Fruit fly (Drosophila melanogaster) whole organism: ENCODE measurements around the gene CG14864.
A peak's percentile ranks its signal among the peaks of the same experiment; 100 is the strongest.

Source experiments
- CG8478 ChIP-seq: fragments of >200 bp; optimal IDR thresholded peaks from 2 replicates; lab custom pipeline; 2018; ENCODE audit warnings: inconsistent platforms
- Dll ChIP-seq: fragments of >200 bp; optimal IDR thresholded peaks from 2 replicates; lab custom pipeline; 2017
- EcR ChIP-seq, 2 experiments: fragments of >200 bp; optimal IDR thresholded peaks; 2 replicates each; lab custom pipeline; 2017; ENCODE audit warnings: missing biosample characterization in 2 of 2, missing genetic modification characterization in 2 of 2, missing genetic modification reagents in 2 of 2
- pan ChIP-seq: fragments of >200 bp; optimal IDR thresholded peaks from 2 replicates; lab custom pipeline; 2017
- psq ChIP-seq: fragments of >200 bp; optimal IDR thresholded peaks from 2 replicates; lab custom pipeline; 2017
- usp ChIP-seq: fragments of >200 bp; optimal IDR thresholded peaks from 2 replicates; lab custom pipeline; 2017; ENCODE audit warnings: missing biosample characterization, missing genetic modification characterization, mixed read lengths

Gene CG14864

dm6 chr3R:15268426-15268825 is at the start of gene CG14864, which contains the start of gene Zip88E:
CG14864 (minus strand) TSS chr3R:15268538.
Zip88E (plus strand) TSS chr3R:15268662.
- TF ChIP-seq psq (lab: Kevin White, UChicago) (no peak), usp (GFP tag; lab: Kevin White, UChicago) (no peak), pan (lab: Kevin White, UChicago) (no peak), Dll (no peak), EcR (GFP tag; optimal IDR thresholded peaks at IDR 0.05; lab: Kevin White, UChicago) (no peak), CG8478 (no peak)

- TF ChIP-seq CG8478 (no peak), pan (lab: Kevin White, UChicago) (no peak), EcR (GFP tag; optimal IDR thresholded peaks at IDR 0.05; lab: Kevin White, UChicago) (no peak), usp (GFP tag; lab: Kevin White, UChicago) (no peak), psq (lab: Kevin White, UChicago) (no peak), Dll (no peak)
Observed at dm6 chr3R:15316326-15316725, 48.0 kb upstream of the CG14864 start, which contains the start of gene CG14866. CG14866 (plus strand) TSS chr3R:15316471.

dm6 chr3R:15313836-15314235 is 45.5 kb upstream of the CG14864 start:
- no peak for TF ChIP-seq pan (lab: Kevin White, UChicago)

dm6 chr3R:15310695-15311094 is 42.4 kb upstream of the CG14864 start:
- TF ChIP-seq pan (lab: Kevin White, UChicago) (no peak), Dll (no peak), psq (lab: Kevin White, UChicago) (no peak), CG8478 (no peak), EcR (GFP tag; optimal IDR thresholded peaks at IDR 0.05; lab: Kevin White, UChicago) (no peak), usp (GFP tag; lab: Kevin White, UChicago) (no peak)

DNA sequence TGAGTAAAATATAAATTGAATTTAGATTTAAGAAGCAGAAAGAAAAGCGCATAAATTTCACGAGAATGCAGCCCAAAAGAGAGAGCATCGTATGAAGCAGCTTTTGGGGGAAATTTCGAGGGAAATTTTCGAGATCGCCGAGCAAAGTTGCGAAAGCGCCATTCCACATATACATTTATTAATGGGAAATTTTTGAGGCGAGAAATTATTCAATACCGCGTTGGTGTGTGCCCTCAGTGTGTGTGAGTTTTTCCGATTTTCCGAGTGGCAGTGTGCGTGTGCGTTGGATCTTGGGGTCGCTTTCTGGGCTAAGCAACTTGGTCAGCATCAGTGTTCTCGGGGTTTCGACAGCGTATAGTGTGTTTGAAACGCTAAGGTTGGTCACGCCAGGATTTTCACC is 41.6 kb upstream of the CG14864 start, which contains the start of gene Tm2:
Gene Tm2 (plus strand): TSS at position 270 of the 400 bp plus-strand sequence.
- no peak for TF ChIP-seq EcR (GFP tag; optimal IDR thresholded peaks at IDR 0.05; lab: Kevin White, UChicago)
- no peak for TF ChIP-seq usp (GFP tag; lab: Kevin White, UChicago)
- no peak for TF ChIP-seq psq (lab: Kevin White, UChicago)
- TF ChIP-seq CG8478 = no peak
- no peak for TF ChIP-seq pan (lab: Kevin White, UChicago)
- no peak for TF ChIP-seq Dll

- no peak for TF ChIP-seq Dll
- TF ChIP-seq pan (lab: Kevin White, UChicago) = no peak
- no peak for TF ChIP-seq CG8478
- no peak for TF ChIP-seq usp (GFP tag; lab: Kevin White, UChicago)
- TF ChIP-seq psq (lab: Kevin White, UChicago) = no peak
- no peak for TF ChIP-seq EcR (GFP tag; optimal IDR thresholded peaks at IDR 0.05; lab: Kevin White, UChicago)
Observed at dm6 chr3R:15305246-15305645, 36.9 kb upstream of the CG14864 start.

dm6 chr3R:15297904-15298303 is 29.6 kb upstream of the CG14864 start:
- TF ChIP-seq EcR (GFP tag; optimal IDR thresholded peaks at IDR 0.05; lab: Kevin White, UChicago) (no peak), usp (GFP tag; lab: Kevin White, UChicago) (no peak), psq (lab: Kevin White, UChicago) (no peak), CG8478 (no peak), Dll (no peak), pan (lab: Kevin White, UChicago) (no peak)

DNA sequence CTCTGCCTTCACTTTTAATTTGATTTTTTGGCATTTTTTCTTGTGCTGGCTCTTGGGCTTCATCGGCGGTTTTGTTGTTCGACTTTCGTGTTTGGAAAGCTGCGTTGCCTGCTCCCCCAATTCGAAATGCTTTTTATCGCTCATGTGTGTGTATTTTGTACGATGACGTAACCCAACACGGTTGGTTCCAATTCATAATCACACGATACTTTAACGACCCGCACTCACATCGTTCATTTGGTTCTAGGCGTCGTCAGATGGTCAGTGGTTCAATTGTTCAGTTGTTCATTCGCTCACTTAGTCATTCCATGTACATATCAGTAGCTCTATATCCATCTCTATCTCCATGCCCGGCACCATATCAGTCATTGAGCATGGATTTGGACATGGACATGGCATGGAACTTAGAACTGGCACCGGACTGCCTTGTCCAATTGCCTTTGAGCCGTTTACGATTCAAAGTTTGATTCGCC is 25.6 kb upstream of the CG14864 start:
- no peak for TF ChIP-seq EcR (GFP tag; optimal IDR thresholded peaks at IDR 0.05; lab: Kevin White, UChicago)
- no peak for TF ChIP-seq Dll
- TF ChIP-seq pan (lab: Kevin White, UChicago) = no peak
- TF ChIP-seq psq (lab: Kevin White, UChicago) = no peak
- no peak for TF ChIP-seq CG8478
- TF ChIP-seq usp (GFP tag; lab: Kevin White, UChicago) = no peak

DNA sequence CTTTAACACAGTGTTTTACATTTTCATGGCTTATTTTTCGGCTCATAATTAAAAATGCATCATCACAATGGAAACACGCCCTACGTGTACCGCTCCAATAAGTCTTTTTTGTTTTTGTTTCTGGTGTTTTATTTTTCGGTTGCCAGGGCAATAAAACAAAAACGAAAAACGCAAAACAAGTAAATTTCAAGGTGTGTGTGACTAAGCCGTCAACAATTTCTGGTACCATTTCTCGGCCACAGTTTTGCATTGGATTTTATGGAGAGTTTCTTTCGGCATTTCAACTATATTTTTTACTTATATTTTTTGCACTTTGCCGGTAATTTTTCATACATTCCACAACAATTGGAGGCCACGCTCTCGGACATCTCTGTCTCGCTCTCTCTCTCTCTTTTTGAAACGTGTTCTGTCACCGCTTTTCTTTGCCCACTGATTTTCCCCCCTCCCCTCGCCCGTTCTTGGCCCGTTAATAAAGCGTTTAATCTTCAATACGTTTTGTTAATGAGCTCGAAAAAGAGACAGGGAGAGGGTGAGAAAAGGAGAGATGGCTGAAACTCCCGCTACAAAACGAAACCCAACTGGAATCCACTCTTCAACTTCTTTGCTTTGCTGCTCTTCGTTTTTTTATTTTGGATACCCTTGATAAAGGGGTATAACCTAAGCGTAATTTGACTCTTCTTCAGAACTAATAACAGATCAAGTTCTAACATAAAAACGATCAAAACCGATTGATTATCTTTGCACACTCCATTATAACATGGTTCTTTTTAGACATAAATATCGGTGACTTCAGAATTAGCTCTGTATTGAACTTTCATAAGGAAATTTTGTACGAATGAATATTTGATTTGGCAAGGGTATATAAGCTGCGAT is 24.9 kb upstream of the CG14864 start:
- no peak for TF ChIP-seq usp (GFP tag; lab: Kevin White, UChicago)
- no peak for TF ChIP-seq Dll
- no peak for TF ChIP-seq CG8478
- no peak for TF ChIP-seq pan (lab: Kevin White, UChicago)
- no peak for TF ChIP-seq psq (lab: Kevin White, UChicago)
- no peak for TF ChIP-seq EcR (GFP tag; optimal IDR thresholded peaks at IDR 0.05; lab: Kevin White, UChicago)

DNA sequence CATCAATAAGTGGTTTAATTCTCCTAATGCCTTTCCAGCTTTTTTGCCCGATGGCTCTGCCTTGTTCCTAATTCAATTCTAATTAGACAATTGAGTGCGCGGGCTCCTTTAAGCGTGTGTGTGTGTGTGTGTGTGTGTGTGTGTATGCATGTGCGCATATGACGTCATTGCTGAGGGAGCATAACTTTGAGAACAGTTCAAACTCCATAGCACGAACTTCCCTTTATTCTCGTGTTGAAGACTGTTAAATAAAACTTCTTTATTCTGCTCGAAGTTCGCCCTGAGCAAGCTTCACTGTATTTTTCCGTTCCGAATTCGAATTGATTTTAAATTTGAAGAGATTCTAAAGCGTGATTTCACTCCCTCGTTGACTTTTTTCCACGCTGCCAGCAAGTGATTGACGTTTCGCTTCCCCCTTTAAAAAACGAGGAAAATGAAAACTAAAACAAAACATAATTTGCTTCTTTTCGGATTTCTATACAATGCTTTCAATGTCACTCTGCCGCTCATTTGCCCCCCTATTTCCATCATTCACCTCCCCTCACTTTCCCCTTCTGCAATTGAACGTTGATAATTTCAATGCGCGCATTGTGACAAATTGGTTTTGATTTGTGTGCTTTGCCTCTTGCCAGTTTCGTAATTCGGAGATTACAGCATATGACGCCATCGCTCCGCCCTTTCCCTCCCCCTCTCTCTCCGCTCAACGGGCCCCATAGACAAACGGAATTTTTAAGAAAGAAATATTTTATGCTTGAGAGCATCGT is 24.1 kb upstream of the CG14864 start:
- TF ChIP-seq Dll (no peak), psq (lab: Kevin White, UChicago) (no peak), pan (lab: Kevin White, UChicago) (no peak), CG8478 (no peak), EcR (GFP tag; optimal IDR thresholded peaks at IDR 0.05; lab: Kevin White, UChicago) (no peak)

dm6 chr3R:15291551-15292223 is 23.3 kb upstream of the CG14864 start:
- peak; percentile 76 for TF ChIP-seq CG8478
- no peak for TF ChIP-seq Dll
- TF ChIP-seq psq (lab: Kevin White, UChicago) = no peak
